Worm (Caenorhabditis elegans) whole organism, L4 larva: Measurements from ENCODE around the gene F29C4.4.
A peak's percentile ranks its signal among the peaks of the same experiment; 100 is the strongest.

ENCODE experiments used
- F26F4.8 ChIP-seq: fragments of 200-800 bp; sonication (Bioruptor generic); conservative IDR thresholded peaks from 2 replicates; pipeline ENCODE4 v1.3.6; 2022; ENCODE audit warnings: missing genetic modification characterization, missing compliant biosample characterization
- F37D6.2 ChIP-seq: sonication (generic microtip); optimal IDR thresholded peaks from 2 replicates; lab custom pipeline; 2016; ENCODE audit warnings: mild to moderate bottlenecking, missing genetic modification characterization, missing compliant biosample characterization
- F44E2.7 ChIP-seq: fragments of 200-800 bp; sonication (Bioruptor generic); IDR thresholded peaks from 2 replicates; pipeline ENCODE4 v2.1.2; 2022; ENCODE audit warnings: missing genetic modification characterization, missing compliant biosample characterization
- Y105C5A.15 ChIP-seq: fragments of 200-800 bp; sonication (Bioruptor generic); IDR thresholded peaks from 2 replicates; pipeline ENCODE4 v1.3.6; 2022; ENCODE audit warnings: missing genetic modification characterization, missing compliant biosample characterization
- aha-1 ChIP-seq: fragments of 150-350 bp; peaks from one replicate; lab custom pipeline; 2014; ENCODE audit warnings: missing biosample characterization, missing genetic modification characterization
- aly-2 ChIP-seq: sonication (generic microtip); optimal IDR thresholded peaks from 2 replicates; lab custom pipeline; 2018; ENCODE audit warnings: missing biosample characterization, missing genetic modification characterization
- ama-1 ChIP-seq: fragments of 150-350 bp; optimal IDR thresholded peaks from 2 replicates; lab custom pipeline; 2014; ENCODE audit warnings: inconsistent platforms, mixed read lengths
- ceh-20 ChIP-seq: fragments of 200-800 bp; sonication (Bioruptor generic); IDR thresholded peaks from 2 replicates; pipeline ENCODE4 v1.3.6; 2022; ENCODE audit warnings: missing genetic modification reagents, missing genetic modification characterization, missing compliant biosample characterization
- ceh-28 ChIP-seq: fragments of 150-350 bp; optimal IDR thresholded peaks from 2 replicates; lab custom pipeline; 2014; ENCODE audit warnings: missing biosample characterization, missing genetic modification reagents, missing genetic modification characterization
- ceh-44 ChIP-seq: fragments of 200-800 bp; sonication (Bioruptor generic); IDR thresholded peaks from 2 replicates; pipeline ENCODE4 v1.3.6; 2022; ENCODE audit warnings: missing genetic modification reagents, missing genetic modification characterization, missing compliant biosample characterization
- ceh-62 ChIP-seq: sonication (generic microtip); optimal IDR thresholded peaks from 2 replicates; lab custom pipeline; 2017; ENCODE audit warnings: missing biosample characterization, missing genetic modification characterization
- ces-1 ChIP-seq: fragments of 150-350 bp; sonication (generic microtip); optimal IDR thresholded peaks from 4 replicates; lab custom pipeline; 2014; ENCODE audit warnings: missing biosample characterization, missing genetic modification reagents, missing genetic modification characterization
- daf-12 ChIP-seq: fragments of 150-350 bp; optimal IDR thresholded peaks from 2 replicates; lab custom pipeline; 2014; ENCODE audit warnings: missing biosample characterization, missing genetic modification reagents, missing genetic modification characterization
- daf-16 ChIP-seq, 3 experiments: sonication (generic microtip); optimal IDR thresholded peaks; 2 replicates each; lab custom pipeline; 2016 to 2017; ENCODE audit warnings: missing genetic modification characterization in 3 of 3, missing genetic modification reagents in 3 of 3, mild to moderate bottlenecking in 2 of 3, missing compliant biosample characterization in 2 of 3, missing biosample characterization in 1 of 3, moderate library complexity in 1 of 3
- daf-8 ChIP-seq: fragments of 200-800 bp; sonication (Bioruptor generic); IDR thresholded peaks from 2 replicates; pipeline ENCODE4 v1.3.6; 2022; ENCODE audit warnings: missing genetic modification characterization, missing compliant biosample characterization
- dmd-6 ChIP-seq: fragments of 200-800 bp; sonication (Bioruptor generic); IDR thresholded peaks from 2 replicates; pipeline ENCODE4 v1.3.6; 2022; ENCODE audit warnings: missing genetic modification reagents, missing genetic modification characterization, missing compliant biosample characterization
- duxl-1 ChIP-seq: sonication (generic microtip); optimal IDR thresholded peaks from 2 replicates; lab custom pipeline; 2016; ENCODE audit warnings: mild to moderate bottlenecking, missing genetic modification characterization, moderate library complexity, missing compliant biosample characterization; ENCODE audit not compliant: poor library complexity
- egl-43 ChIP-seq: fragments of 200-800 bp; sonication (Bioruptor generic); IDR thresholded peaks from 2 replicates; pipeline ENCODE4 v1.3.6; 2022; ENCODE audit warnings: missing genetic modification reagents, missing genetic modification characterization, missing compliant biosample characterization
- fkh-10 ChIP-seq: fragments of 150-350 bp; optimal IDR thresholded peaks from 2 replicates; lab custom pipeline; 2014; ENCODE audit warnings: missing biosample characterization, missing genetic modification reagents, missing genetic modification characterization
- gei-8 ChIP-seq: fragments of 200-800 bp; sonication (Bioruptor generic); optimal IDR thresholded peaks from 2 replicates; lab custom pipeline; 2018; ENCODE audit warnings: mild to moderate bottlenecking, missing genetic modification characterization, missing compliant biosample characterization
- lin-13 ChIP-seq: fragments of 150-350 bp; optimal IDR thresholded peaks from 2 replicates; lab custom pipeline; 2014; ENCODE audit warnings: missing biosample characterization, missing genetic modification reagents, missing genetic modification characterization
- lin-15B ChIP-seq: fragments of 150-350 bp; sonication (generic microtip); optimal IDR thresholded peaks from 3 replicates; lab custom pipeline; 2014; ENCODE audit warnings: missing biosample characterization, missing genetic modification characterization
- lin-29 ChIP-seq: fragments of 200-800 bp; sonication (Bioruptor generic); IDR thresholded peaks from 2 replicates; pipeline ENCODE4 v1.3.6; 2022; ENCODE audit warnings: missing genetic modification reagents, missing genetic modification characterization, missing compliant biosample characterization
- lir-3 ChIP-seq: sonication (generic microtip); optimal IDR thresholded peaks from 2 replicates; lab custom pipeline; 2016; ENCODE audit warnings: mild to moderate bottlenecking, missing genetic modification characterization, missing compliant biosample characterization
- lsy-2 ChIP-seq, 2 experiments: fragments of 150-350 bp in 1 of 2; sonication (generic microtip) in 1 of 2; optimal IDR thresholded peaks; 2 replicates each; lab custom pipeline; 2014 to 2017; ENCODE audit warnings: missing biosample characterization in 2 of 2, missing genetic modification characterization in 2 of 2
- mdt-29 ChIP-seq: fragments of 200-800 bp; sonication (Bioruptor generic); IDR thresholded peaks from 2 replicates; pipeline ENCODE4 v1.3.6; 2022; ENCODE audit warnings: missing genetic modification reagents, missing genetic modification characterization, missing compliant biosample characterization
- mes-2 ChIP-seq: sonication (generic microtip); optimal IDR thresholded peaks from 2 replicates; lab custom pipeline; 2016; ENCODE audit warnings: missing genotype, mild to moderate bottlenecking, missing genetic modification characterization, missing compliant biosample characterization; ENCODE audit not compliant: poor library complexity, severe bottlenecking
- nhr-10 ChIP-seq: fragments of 150-350 bp; optimal IDR thresholded peaks from 2 replicates; lab custom pipeline; 2014; ENCODE audit warnings: missing biosample characterization, missing genetic modification characterization
- nhr-11 ChIP-seq: fragments of 150-350 bp; optimal IDR thresholded peaks from 2 replicates; lab custom pipeline; 2014; ENCODE audit warnings: missing biosample characterization, missing genetic modification characterization
- nhr-111 ChIP-seq: fragments of 200-800 bp; sonication (Bioruptor generic); optimal IDR thresholded peaks from 2 replicates; lab custom pipeline; 2018; ENCODE audit warnings: mild to moderate bottlenecking, missing genetic modification characterization, missing compliant biosample characterization
- nhr-25 ChIP-seq: sonication (generic microtip); optimal IDR thresholded peaks from 2 replicates; lab custom pipeline; 2017; ENCODE audit warnings: missing genetic modification characterization, mild to moderate bottlenecking, missing compliant biosample characterization, antibody characterized with exemption, moderate library complexity, borderline replicate concordance; ENCODE audit not compliant: insufficient read depth
- nhr-28 ChIP-seq: fragments of 150-350 bp; optimal IDR thresholded peaks from 2 replicates; lab custom pipeline; 2014; ENCODE audit warnings: missing biosample characterization, missing genetic modification characterization
- nhr-41 ChIP-seq: fragments of 200-800 bp; sonication (Bioruptor generic); IDR thresholded peaks from 2 replicates; pipeline ENCODE4 v1.3.6; 2022; ENCODE audit warnings: missing genetic modification reagents, missing genetic modification characterization, missing compliant biosample characterization
- nhr-42 ChIP-seq: fragments of 200-800 bp; sonication (Bioruptor generic); IDR thresholded peaks from 2 replicates; pipeline ENCODE4 v1.3.6; 2022; ENCODE audit warnings: missing genetic modification characterization, missing compliant biosample characterization
- nhr-48 ChIP-seq: sonication (generic microtip); optimal IDR thresholded peaks from 2 replicates; lab custom pipeline; 2016; ENCODE audit warnings: mild to moderate bottlenecking, missing genetic modification characterization, missing compliant biosample characterization
- nhr-76 ChIP-seq: fragments of 150-350 bp; optimal IDR thresholded peaks from 2 replicates; lab custom pipeline; 2014; ENCODE audit warnings: missing biosample characterization, missing genetic modification characterization
- php-3 ChIP-seq: fragments of 200-800 bp; sonication (Bioruptor generic); IDR thresholded peaks from 2 replicates; pipeline ENCODE4 v1.3.6; 2022; ENCODE audit warnings: missing genetic modification reagents, missing genetic modification characterization, missing compliant biosample characterization
- rbr-2 ChIP-seq: sonication (generic microtip); optimal IDR thresholded peaks from 2 replicates; lab custom pipeline; 2016; ENCODE audit warnings: missing genotype, missing genetic modification characterization, missing compliant biosample characterization
- set-16 ChIP-seq: fragments of 200-800 bp; sonication (Bioruptor generic); IDR thresholded peaks from 2 replicates; pipeline ENCODE4 v1.3.6; 2022; ENCODE audit warnings: missing genetic modification reagents, missing genetic modification characterization, missing compliant biosample characterization
- snpc-1.2 ChIP-seq: fragments of 200-800 bp; sonication (Bioruptor generic); IDR thresholded peaks from 2 replicates; pipeline ENCODE4 v1.3.6; 2022; ENCODE audit warnings: missing genetic modification reagents, missing genetic modification characterization, missing compliant biosample characterization
- unc-130 ChIP-seq: sonication (generic microtip); optimal IDR thresholded peaks from 2 replicates; lab custom pipeline; 2016; ENCODE audit warnings: missing genetic modification reagents, missing genetic modification characterization, missing compliant biosample characterization
- unc-39 ChIP-seq: sonication (generic microtip); optimal IDR thresholded peaks from 2 replicates; lab custom pipeline; 2017; ENCODE audit warnings: missing biosample characterization, missing genetic modification characterization
- unc-62 ChIP-seq, 3 experiments: fragments of 150-350 bp in 1 of 3; sonication (generic microtip); optimal IDR thresholded peaks in 2 of 3; peaks in 1 of 3; 1 replicate in 1 of 3; 2 replicates in 2 of 3; lab custom pipeline; 2014 to 2017; ENCODE audit warnings: missing biosample characterization in 3 of 3, missing genetic modification characterization in 3 of 3, missing genetic modification reagents in 3 of 3, missing genotype in 1 of 3
- zfp-2 ChIP-seq: sonication (generic microtip); optimal IDR thresholded peaks from 2 replicates; lab custom pipeline; 2016; ENCODE audit warnings: mild to moderate bottlenecking, missing genetic modification characterization, missing compliant biosample characterization
- zip-2 ChIP-seq: fragments of 150-350 bp; optimal IDR thresholded peaks from 2 replicates; lab custom pipeline; 2014; ENCODE audit warnings: missing biosample characterization, missing genetic modification characterization
- ztf-11 ChIP-seq: fragments of 150-350 bp; optimal IDR thresholded peaks from 2 replicates; lab custom pipeline; 2014; ENCODE audit warnings: missing biosample characterization, missing genetic modification characterization

Gene F29C4.4

DNA sequence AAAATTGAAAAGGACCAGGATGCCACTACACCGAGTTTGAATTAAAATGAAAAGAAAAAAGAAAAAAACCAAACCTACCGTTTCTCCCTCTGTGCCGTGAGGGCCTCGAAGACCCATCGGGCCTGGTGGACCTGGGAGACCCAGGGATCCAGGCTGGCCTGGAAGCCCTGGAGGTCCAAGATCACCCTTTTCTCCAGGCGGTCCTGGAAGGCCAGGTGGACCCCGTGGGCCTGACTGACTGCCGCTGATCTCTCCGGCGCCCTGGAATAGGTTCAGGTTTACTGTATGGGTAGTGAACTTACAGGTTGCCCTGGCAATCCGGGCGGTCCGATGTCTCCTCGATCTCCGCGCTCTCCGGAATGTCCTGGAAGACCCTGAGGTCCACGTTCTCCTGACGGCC, 28.2 kb downstream of the F29C4.4 start:
- TF ChIP-seq ces-1 (GFP tag; lab: Kevin White, UChicago), result no peak
- TF ChIP-seq lin-29, result no peak
- no peak for TF ChIP-seq aly-2 (tag; lab: Kevin White, UChicago)
- no peak for TF ChIP-seq nhr-42 (GFP tag; lab: Robert Waterston, UW)
- no peak for TF ChIP-seq mdt-29 (GFP tag; lab: Robert Waterston, UW)
- TF ChIP-seq nhr-111, result no peak
- TF ChIP-seq nhr-10, result no peak
- TF ChIP-seq mes-2 (tag; lab: Kevin White, UChicago), result no peak
- 0 out of 2 replicates have a peak, but pooled peaks have one; percentile 24 for TF ChIP-seq F44E2.7
- no peak for TF ChIP-seq lin-15B (tag; lab: Kevin White, UChicago)
- TF ChIP-seq egl-43, result 0 out of 2 replicates have a peak, but pooled peaks have one; percentile 12
- peak; percentile 93 for TF ChIP-seq aha-1 (tag; lab: Kevin White, UChicago)
- TF ChIP-seq dmd-6 (GFP tag; lab: Robert Waterston, UW), result no peak
- TF ChIP-seq set-16 (GFP tag; lab: Robert Waterston, UW), result peak; percentile 95
- no peak for TF ChIP-seq nhr-48 (tag; lab: Kevin White, UChicago)
- no peak for TF ChIP-seq zfp-2

DNA sequence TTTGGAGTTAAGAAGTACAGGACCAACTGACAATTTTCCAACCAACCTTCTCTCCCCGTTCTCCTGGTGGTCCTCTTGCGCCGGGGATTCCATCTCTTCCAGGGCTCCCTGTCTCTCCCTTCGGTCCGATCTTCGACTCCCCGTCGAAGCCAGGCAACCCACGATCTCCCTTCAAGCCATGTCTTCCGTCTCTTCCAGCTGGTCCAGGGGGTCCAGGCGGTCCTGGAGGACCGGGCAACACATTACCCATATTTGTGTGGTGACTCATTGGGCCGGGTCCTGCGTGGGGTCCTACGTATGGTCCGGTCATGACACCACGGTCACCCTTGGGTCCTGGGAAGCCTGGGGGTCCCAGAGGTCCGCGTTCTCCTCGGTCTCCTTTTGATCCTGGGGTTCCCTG, 29.5 kb downstream of the F29C4.4 start:
- TF ChIP-seq php-3 (GFP tag; lab: Robert Waterston, UW) (no peak), unc-62 (GFP tag; optimal IDR thresholded peaks at IDR 0.05 in 1 of 2; lab: Kevin White, UChicago) (peak in 1 of 2 experiments; percentile 82), unc-62 (tag; optimal IDR thresholded peaks at IDR 0.05; lab: Kevin White, UChicago) (no peak), set-16 (GFP tag; lab: Robert Waterston, UW) (peak; percentile 89)

DNA sequence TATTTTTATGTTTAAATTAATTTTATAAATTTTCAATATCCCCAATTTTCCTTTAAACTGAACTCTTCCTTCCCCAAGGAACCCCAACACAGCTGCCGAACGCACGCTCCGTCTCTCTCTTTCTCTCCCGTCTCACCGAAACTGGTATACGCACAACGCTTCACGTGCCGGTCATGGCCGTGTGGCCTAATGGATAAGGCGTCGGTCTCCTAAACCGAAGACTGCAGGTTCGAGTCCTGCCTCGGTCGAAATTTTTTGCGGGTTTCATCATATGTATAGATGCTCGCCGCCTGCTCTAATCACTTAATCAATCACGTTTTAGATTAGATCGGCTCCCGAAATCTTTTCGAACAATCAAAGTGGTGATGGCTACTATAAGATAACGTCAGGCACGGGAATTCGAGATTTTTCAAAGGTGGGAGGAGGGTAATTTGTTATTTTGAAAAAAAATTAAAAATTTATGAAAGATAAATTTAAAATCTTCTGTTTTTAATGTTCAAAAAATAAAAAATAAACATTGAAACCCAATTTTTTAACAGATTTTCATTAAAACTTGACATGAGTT, 32.4 kb downstream of the F29C4.4 start:
- TF ChIP-seq F26F4.8 (GFP tag; lab: Robert Waterston, UW) (peak; percentile 74; the same call in 1 of the 2 replicates), unc-62 (GFP tag; optimal IDR thresholded peaks at IDR 0.05 in 1 of 2; lab: Kevin White, UChicago) (no peak), unc-62 (tag; optimal IDR thresholded peaks at IDR 0.05; lab: Kevin White, UChicago) (no peak), lsy-2 (tag; optimal IDR thresholded peaks at IDR 0.05; lab: Kevin White, UChicago) (no peak), nhr-111 (no peak), F37D6.2 (peak; percentile 34), lin-13 (GFP tag; lab: Kevin White, UChicago) (peak; percentile 17), nhr-41 (GFP tag; lab: Robert Waterston, UW) (peak; percentile 56; the same call in 1 of the 2 replicates), ztf-11 (tag; lab: Kevin White, UChicago) (no peak), ces-1 (GFP tag; lab: Kevin White, UChicago) (no peak), ceh-20 (GFP tag; lab: Robert Waterston, UW) (peak; percentile 71), lir-3 (peak; percentile 64), rbr-2 (tag; lab: Kevin White, UChicago) (peak; percentile 60), nhr-11 (tag; lab: Kevin White, UChicago) (peak; percentile 62), nhr-28 (peak; percentile 8), nhr-76 (tag; lab: Kevin White, UChicago) (no peak), gei-8 (peak; percentile 40), zip-2 (tag; lab: Kevin White, UChicago) (no peak), F44E2.7 (0 out of 2 replicates have a peak, but pooled peaks have one; percentile 67), ama-1 (lab: Kevin White, UChicago) (no peak), nhr-25 (tag; lab: Kevin White, UChicago) (no peak), unc-39 (tag; lab: Kevin White, UChicago) (no peak), fkh-10 (GFP tag; lab: Kevin White, UChicago) (peak; percentile 37), daf-12 (tag; lab: Kevin White, UChicago) (no peak), snpc-1.2 (GFP tag; lab: Robert Waterston, UW) (peak; percentile 84), ceh-62 (tag; lab: Kevin White, UChicago) (no peak), daf-8 (GFP tag; lab: Robert Waterston, UW) (no peak), daf-16 (GFP tag; optimal IDR thresholded peaks at IDR 0.05; lab: Kevin White, UChicago) (peak in 1 of 2 experiments; percentile 73), daf-16 (tag; optimal IDR thresholded peaks at IDR 0.05; lab: Kevin White, UChicago) (no peak), ceh-44 (0 out of 2 replicates have a peak, but pooled peaks have one; percentile 53), nhr-42 (GFP tag; lab: Robert Waterston, UW) (no peak), ceh-28 (no peak), duxl-1 (tag; lab: Kevin White, UChicago) (peak; percentile 58), Y105C5A.15 (GFP tag; lab: Robert Waterston, UW) (peak; percentile 86; the same call in 1 of the 2 replicates), lin-29 (no peak), unc-130 (peak; percentile 62)
